Fruit fly (Drosophila melanogaster) whole organism, adult: ENCODE data around the gene Nmd3.

Experiments
- CG12768 ChIP-seq: fragments of 200-800 bp; sonication (Bioruptor generic); optimal IDR thresholded peaks from 2 replicates; lab custom pipeline; 2017; ENCODE audit warnings: missing biosample characterization, missing genetic modification characterization, mild to moderate bottlenecking, moderate library complexity, missing genetic modification reagents
- CG14711 ChIP-seq: fragments of 200-800 bp; sonication (Bioruptor generic); optimal IDR thresholded peaks from 2 replicates; lab custom pipeline; 2018; ENCODE audit warnings: missing biosample characterization, mild to moderate bottlenecking, missing genetic modification characterization, moderate library complexity
- CG1620 ChIP-seq: fragments of 200-800 bp; sonication (Bioruptor generic); optimal IDR thresholded peaks from 2 replicates; lab custom pipeline; 2016; ENCODE audit warnings: missing biosample characterization, missing genetic modification characterization
- CG5204 ChIP-seq: fragments of 200-800 bp; sonication (Bioruptor generic); optimal IDR thresholded peaks from 2 replicates; lab custom pipeline; 2016; ENCODE audit warnings: missing biosample characterization, missing genetic modification characterization
- CG7045 ChIP-seq: fragments of 200-800 bp; sonication (Bioruptor generic); optimal IDR thresholded peaks from 2 replicates; lab custom pipeline; 2017; ENCODE audit warnings: missing biosample characterization, mild to moderate bottlenecking, missing genetic modification characterization
- Mnt ChIP-seq: fragments of 200-800 bp; sonication (Bioruptor generic); optimal IDR thresholded peaks from 2 replicates; lab custom pipeline; 2016; ENCODE audit warnings: missing biosample characterization, mild to moderate bottlenecking, missing genetic modification characterization
- cic ChIP-seq: fragments of 200-800 bp; sonication (Bioruptor generic); optimal IDR thresholded peaks from 2 replicates; lab custom pipeline; 2017; ENCODE audit warnings: missing biosample characterization, mild to moderate bottlenecking, missing genetic modification characterization, moderate library complexity
- ovo ChIP-seq: fragments of 200-800 bp; sonication (Bioruptor generic); optimal IDR thresholded peaks from 2 replicates; lab custom pipeline; 2016; ENCODE audit warnings: missing biosample characterization, missing genetic modification characterization
- pad ChIP-seq: fragments of 200-800 bp; sonication (Bioruptor generic); optimal IDR thresholded peaks from 3 replicates; lab custom pipeline; 2017; ENCODE audit warnings: missing biosample characterization, missing genetic modification characterization, mild to moderate bottlenecking, moderate library complexity, missing genetic modification reagents
- tj ChIP-seq: fragments of 200-800 bp; sonication (Bioruptor generic); optimal IDR thresholded peaks from 3 replicates; lab custom pipeline; 2017; ENCODE audit warnings: missing biosample characterization, mild to moderate bottlenecking, missing genetic modification characterization, moderate library complexity

DNA sequence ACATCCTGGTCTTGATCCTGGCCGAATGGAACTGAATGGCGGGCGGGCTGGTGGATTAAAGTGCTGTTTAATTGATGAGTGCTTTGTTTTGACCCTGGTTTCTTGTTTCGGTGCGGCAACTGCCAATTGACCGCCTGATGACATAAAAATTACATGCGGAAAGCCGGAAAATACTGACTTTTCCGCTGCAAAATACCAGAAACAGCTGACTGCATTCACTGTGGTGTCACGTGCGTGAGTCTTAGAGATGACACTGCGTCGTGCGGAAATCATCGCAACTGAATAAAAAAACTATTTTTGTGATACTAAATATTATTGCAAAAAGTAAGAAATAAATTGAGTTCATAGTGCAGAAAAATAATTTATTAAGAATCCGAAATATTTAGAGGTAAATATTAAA lies 35.0 kb downstream of the Nmd3 start, which contains the start of gene bcn92:
- TF ChIP-seq CG12768 (GFP tag; lab: Kevin White, UChicago), result no peak
- TF ChIP-seq Mnt (GFP tag; lab: Kevin White, UChicago), result peak; percentile 92
- no peak for TF ChIP-seq CG5204 (GFP tag; lab: Kevin White, UChicago)
- TF ChIP-seq CG14711, result peak; percentile 53
- peak; percentile 55 for TF ChIP-seq CG1620 (GFP tag; lab: Kevin White, UChicago)
- no peak for TF ChIP-seq cic (GFP tag; lab: Kevin White, UChicago)
- peak; percentile 17 for TF ChIP-seq tj (GFP tag; lab: Kevin White, UChicago)
- peak; percentile 10 for TF ChIP-seq ovo (GFP tag; lab: Kevin White, UChicago)
- no peak for TF ChIP-seq pad
- TF ChIP-seq CG7045, result no peak
